Worm (Caenorhabditis elegans) whole organism, L3 larva: ENCODE data around the gene C18D4.4.

Experiments used
- egl-27 ChIP-seq: sonication (generic microtip); optimal IDR thresholded peaks from 4 replicates; lab custom pipeline; 2017; ENCODE audit warnings: missing biosample characterization, missing genetic modification reagents, missing genetic modification characterization
- fkh-10 ChIP-seq: sonication (generic microtip); optimal IDR thresholded peaks from 2 replicates; lab custom pipeline; 2017; ENCODE audit warnings: missing biosample characterization, missing genetic modification reagents, missing genetic modification characterization
- lin-15B ChIP-seq: fragments of 150-350 bp; optimal IDR thresholded peaks from 2 replicates; lab custom pipeline; 2014; ENCODE audit warnings: missing biosample characterization, missing genetic modification characterization
- lsy-12 ChIP-seq: sonication (generic microtip); optimal IDR thresholded peaks from 2 replicates; lab custom pipeline; 2016; ENCODE audit warnings: mild to moderate bottlenecking, missing genetic modification characterization, missing compliant biosample characterization
- mdl-1 ChIP-seq: fragments of 150-350 bp; optimal IDR thresholded peaks from 2 replicates; lab custom pipeline; 2014; ENCODE audit warnings: missing biosample characterization, missing genetic modification characterization
- nhr-25 ChIP-seq: sonication (generic microtip); optimal IDR thresholded peaks from 2 replicates; lab custom pipeline; 2017; ENCODE audit warnings: missing biosample characterization, missing genetic modification characterization
- pqm-1 ChIP-seq: fragments of 150-350 bp; optimal IDR thresholded peaks from 2 replicates; lab custom pipeline; 2017; ENCODE audit warnings: missing biosample characterization, missing genetic modification characterization, inconsistent platforms
- unc-62 ChIP-seq: fragments of 150-350 bp; sonication (generic microtip); optimal IDR thresholded peaks from 4 replicates; lab custom pipeline; 2014; ENCODE audit warnings: missing biosample characterization, missing genetic modification reagents, missing genetic modification characterization

ce11 chrV:17527729-17528128 lies 3.6 kb downstream of the C18D4.4 start, which contains the start of gene srz-90:
- TF ChIP-seq mdl-1 (no peak), nhr-25 (no peak), unc-62 (GFP tag; lab: Kevin White, UChicago) (no peak), egl-27 (tag; lab: Kevin White, UChicago) (no peak), fkh-10 (GFP tag; lab: Kevin White, UChicago) (no peak), pqm-1 (tag; lab: Kevin White, UChicago) (no peak), lsy-12 (tag; lab: Kevin White, UChicago) (no peak), lin-15B (tag; lab: Kevin White, UChicago) (no peak)
